Worm (Caenorhabditis elegans): Measurements from ENCODE around the gene dpf-5.

DNA sequence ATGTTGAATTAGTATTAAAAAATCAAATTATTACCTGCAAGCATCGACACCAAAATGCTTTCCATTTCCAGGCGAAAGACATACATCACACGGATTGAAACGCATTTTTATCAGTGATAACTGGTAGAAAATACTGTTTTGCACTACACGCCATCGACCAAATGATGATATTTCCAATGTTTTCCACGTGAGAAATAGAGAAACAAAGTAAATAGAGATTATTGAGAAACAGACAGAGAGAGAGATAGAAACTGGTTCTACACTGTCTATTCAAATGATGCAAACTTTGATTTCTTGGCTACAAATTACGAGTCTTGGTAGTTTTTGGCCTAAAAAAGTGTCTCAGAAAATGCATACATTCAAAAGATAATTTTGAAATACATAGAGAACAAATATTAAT, 18.1 kb downstream of the dpf-5 start, which contains the start of gene nhr-104:
- TF ChIP-seq him-1 (tag; optimal IDR thresholded peaks at IDR 0.05) (no peak), dao-5 (tag; optimal IDR thresholded peaks at IDR 0.05) (no peak)

Data from whole organism, L4/young adult.